Fruit fly (Drosophila melanogaster) Kc167 (cell line): Measurements from ENCODE around the gene Tep3.

Experiments
- Myc ChIP-seq: fragments of >200 bp; optimal IDR thresholded peaks from 2 replicates; lab custom pipeline; 2017; ENCODE audit warnings: missing external identifiers
- Sin3A ChIP-seq: fragments of >200 bp; optimal IDR thresholded peaks from 2 replicates; lab custom pipeline; 2018; ENCODE audit warnings: missing external identifiers
- h ChIP-seq: fragments of >200 bp; optimal IDR thresholded peaks from 3 replicates; lab custom pipeline; 2018; ENCODE audit warnings: missing external identifiers
- insv ChIP-seq: fragments of >200 bp; optimal IDR thresholded peaks from 3 replicates; lab custom pipeline; 2018; ENCODE audit warnings: missing external identifiers
- psq ChIP-seq: fragments of >200 bp; optimal IDR thresholded peaks from 2 replicates; lab custom pipeline; 2017; ENCODE audit warnings: missing external identifiers

- TF ChIP-seq psq (lab: Kevin White, UChicago) = no peak
- TF ChIP-seq Sin3A (lab: Kevin White, UChicago) = no peak
- TF ChIP-seq Myc (lab: Kevin White, UChicago) = no peak
- TF ChIP-seq insv (lab: Kevin White, UChicago) = no peak
- no peak for TF ChIP-seq h
Observed at dm6 chr2L:7719387-7719786, 16.8 kb downstream of the Tep3 start, which contains the start of gene CG13793.
